Fruit fly (Drosophila melanogaster): ENCODE data around the gene CG11964.

CG11964 gene

dm6 chr3R:8922617-8923242, 22.1 kb downstream of the CG11964 start:
- TF ChIP-seq CG8478 (optimal IDR thresholded peaks at IDR 0.05) = no peak

dm6 chr3R:8921880-8922279, 22.9 kb downstream of the CG11964 start:
- TF ChIP-seq usp (GFP tag; optimal IDR thresholded peaks at IDR 0.05) = no peak
- TF ChIP-seq Dll (optimal IDR thresholded peaks at IDR 0.05) = no peak
- no peak for TF ChIP-seq psq (optimal IDR thresholded peaks at IDR 0.05)
- no peak for TF ChIP-seq pan (optimal IDR thresholded peaks at IDR 0.05)
- TF ChIP-seq CG8478 (optimal IDR thresholded peaks at IDR 0.05) = no peak
- no peak for TF ChIP-seq EcR (GFP tag; optimal IDR thresholded peaks at IDR 0.05)

- TF ChIP-seq EcR (GFP tag; optimal IDR thresholded peaks at IDR 0.05) (no peak), Dll (optimal IDR thresholded peaks at IDR 0.05) (no peak), usp (GFP tag; optimal IDR thresholded peaks at IDR 0.05) (no peak), psq (optimal IDR thresholded peaks at IDR 0.05) (no peak), CG8478 (optimal IDR thresholded peaks at IDR 0.05) (no peak), pan (optimal IDR thresholded peaks at IDR 0.05) (no peak)
Measured at dm6 chr3R:8920091-8920733, 24.6 kb downstream of the CG11964 start.

dm6 chr3R:8918818-8919217, 26.0 kb downstream of the CG11964 start:
- no peak for TF ChIP-seq CG8478 (optimal IDR thresholded peaks at IDR 0.05)
- TF ChIP-seq pan (optimal IDR thresholded peaks at IDR 0.05) = peak; percentile 11
- no peak for TF ChIP-seq Dll (optimal IDR thresholded peaks at IDR 0.05)
- no peak for TF ChIP-seq usp (GFP tag; optimal IDR thresholded peaks at IDR 0.05)
- TF ChIP-seq EcR (GFP tag; optimal IDR thresholded peaks at IDR 0.05) = no peak
- no peak for TF ChIP-seq psq (optimal IDR thresholded peaks at IDR 0.05)

dm6 chr3R:8915537-8916332, 29.1 kb downstream of the CG11964 start:
- TF ChIP-seq Dll (optimal IDR thresholded peaks at IDR 0.05) (no peak), CG8478 (optimal IDR thresholded peaks at IDR 0.05) (no peak), pan (optimal IDR thresholded peaks at IDR 0.05) (no peak), psq (optimal IDR thresholded peaks at IDR 0.05) (no peak), usp (GFP tag; optimal IDR thresholded peaks at IDR 0.05) (no peak), EcR (GFP tag; optimal IDR thresholded peaks at IDR 0.05) (no peak)

- TF ChIP-seq EcR (GFP tag; optimal IDR thresholded peaks at IDR 0.05) (peak in 1 of 2 experiments; percentile 36), Dll (optimal IDR thresholded peaks at IDR 0.05) (no peak)
Measured at dm6 chr3R:8914919-8915318, 29.9 kb downstream of the CG11964 start.

dm6 chr3R:8896740-8897139, 48.1 kb downstream of the CG11964 start:
- TF ChIP-seq EcR (GFP tag; optimal IDR thresholded peaks at IDR 0.05) (no peak), usp (GFP tag; optimal IDR thresholded peaks at IDR 0.05) (no peak), pan (optimal IDR thresholded peaks at IDR 0.05) (no peak), CG8478 (optimal IDR thresholded peaks at IDR 0.05) (no peak), Dll (optimal IDR thresholded peaks at IDR 0.05) (no peak), psq (optimal IDR thresholded peaks at IDR 0.05) (no peak)

- no peak for TF ChIP-seq usp (GFP tag; optimal IDR thresholded peaks at IDR 0.05)
- TF ChIP-seq EcR (GFP tag; optimal IDR thresholded peaks at IDR 0.05) = no peak
- no peak for TF ChIP-seq psq (optimal IDR thresholded peaks at IDR 0.05)
- no peak for TF ChIP-seq Dll (optimal IDR thresholded peaks at IDR 0.05)
- TF ChIP-seq CG8478 (optimal IDR thresholded peaks at IDR 0.05) = no peak
- no peak for TF ChIP-seq pan (optimal IDR thresholded peaks at IDR 0.05)
Measured at dm6 chr3R:8892993-8893670, 51.7 kb downstream of the CG11964 start.
